Fruit fly (Drosophila melanogaster): ENCODE data around the gene Fuca.

The Fuca gene

DNA sequence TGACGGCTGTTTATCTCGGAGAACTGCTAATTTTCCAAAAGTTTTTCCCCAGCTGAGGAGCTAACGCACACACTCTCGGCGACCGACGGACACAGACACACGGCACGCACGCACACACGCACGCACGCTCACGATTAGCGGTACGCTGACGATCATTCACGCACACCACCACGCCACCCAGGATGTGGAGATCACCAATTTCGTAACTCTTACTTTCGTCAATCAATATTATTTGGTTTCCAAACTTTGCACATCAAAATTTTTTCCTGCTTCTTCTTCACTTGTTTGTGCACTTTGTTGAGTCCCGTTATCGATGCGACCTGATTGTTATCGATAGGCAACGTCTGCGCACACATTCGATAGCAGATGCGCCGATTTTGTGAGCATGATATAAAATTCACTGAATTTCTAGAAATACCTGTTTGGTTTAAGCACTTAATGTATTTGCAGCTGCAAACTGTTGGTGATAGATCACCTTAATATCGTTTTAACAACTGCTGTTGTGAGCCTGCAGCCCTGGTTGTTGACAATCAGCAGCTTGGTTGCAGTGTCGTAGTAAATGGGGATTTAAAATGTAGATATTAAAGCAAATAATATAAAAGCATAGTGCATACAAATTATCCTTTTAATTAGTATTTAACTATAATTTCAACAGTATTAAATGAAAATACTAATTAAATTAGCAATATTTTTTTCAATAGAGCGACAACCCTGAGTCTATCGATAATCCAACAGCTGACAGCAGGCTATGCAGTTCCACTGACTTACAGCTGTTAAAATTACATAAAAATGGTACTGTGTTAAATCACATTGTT lies 39.6 kb upstream of the Fuca start, which contains the start of the genes CG7394 and Mob2 (continued):
- peak; percentile 78 for TF ChIP-seq CG1603 (tag; optimal IDR thresholded peaks at IDR 0.05)
- peak; percentile 93 for TF ChIP-seq ken (GFP tag; IDR thresholded peaks at IDR 0.05)
- TF ChIP-seq tap (tag; optimal IDR thresholded peaks at IDR 0.05), result peak; percentile 91
- peak; percentile 85 for TF ChIP-seq gsb (GFP tag; IDR thresholded peaks at IDR 0.05)
- TF ChIP-seq ac (GFP tag; optimal IDR thresholded peaks at IDR 0.05), result peak; percentile 15
- peak; percentile 84 for TF ChIP-seq NC2β (GFP tag; optimal IDR thresholded peaks at IDR 0.05)
- 0 out of 2 replicates have a peak, but pooled peaks have one; percentile 7 for TF ChIP-seq ham (GFP tag; IDR thresholded peaks at IDR 0.05)
- peak; percentile 88 for TF ChIP-seq Taf1 (GFP tag; IDR thresholded peaks at IDR 0.05)
- TF ChIP-seq CG6689 (GFP tag; IDR thresholded peaks at IDR 0.05), result peak; percentile 90
- TF ChIP-seq row (GFP tag; IDR thresholded peaks at IDR 0.05), result peak; percentile 96
- peak; percentile 85 for TF ChIP-seq CG10979 (tag; optimal IDR thresholded peaks at IDR 0.05)
- peak; percentile 75 for TF ChIP-seq Dref (GFP tag; IDR thresholded peaks at IDR 0.05)
- peak; percentile 39 for TF ChIP-seq NK7.1 (GFP tag; optimal IDR thresholded peaks at IDR 0.05)
- TF ChIP-seq odd (GFP tag; optimal IDR thresholded peaks at IDR 0.05), result peak; percentile 69
- peak; percentile 53; the same call in 1 of the 3 replicates for TF ChIP-seq jigr1 (GFP tag; IDR thresholded peaks at IDR 0.05)
- TF ChIP-seq CG6175 (GFP tag; IDR thresholded peaks at IDR 0.05), result peak; percentile 83
- TF ChIP-seq lbe (GFP tag; optimal IDR thresholded peaks at IDR 0.05), result peak; percentile 88
- peak; percentile 88 for TF ChIP-seq unpg (GFP tag; optimal IDR thresholded peaks at IDR 0.05)
- TF ChIP-seq Dfd (GFP tag; optimal IDR thresholded peaks at IDR 0.05), result no peak
- peak; percentile 90 for TF ChIP-seq Meics (GFP tag; optimal IDR thresholded peaks at IDR 0.05)
- peak; percentile 44 for TF ChIP-seq CG10431 (GFP tag; optimal IDR thresholded peaks at IDR 0.05)
- peak; percentile 82 for TF ChIP-seq CG14050 (GFP tag; IDR thresholded peaks at IDR 0.05)
- TF ChIP-seq shn (GFP tag; optimal IDR thresholded peaks at IDR 0.05), result peak; percentile 59
- peak; percentile 87 for TF ChIP-seq CG34376 (GFP tag; optimal IDR thresholded peaks at IDR 0.05)
- TF ChIP-seq CG18262 (tag; optimal IDR thresholded peaks at IDR 0.05), result peak; percentile 86
- TF ChIP-seq mld (GFP tag; IDR thresholded peaks at IDR 0.05; ENCODE audit: partially characterized antibody), result 0 out of 3 replicates have a peak, but pooled peaks have one; percentile 71
- TF ChIP-seq ssp (GFP tag; IDR thresholded peaks at IDR 0.05), result peak; percentile 77
- peak; percentile 52 for TF ChIP-seq CG17912 (GFP tag; optimal IDR thresholded peaks at IDR 0.05)
- TF ChIP-seq HHEX (GFP tag; optimal IDR thresholded peaks at IDR 0.05), result peak; percentile 80
- TF ChIP-seq fd3F (GFP tag; optimal IDR thresholded peaks at IDR 0.05), result peak; percentile 90
- no peak for TF ChIP-seq CG6854 (GFP tag; optimal IDR thresholded peaks at IDR 0.05)
- TF ChIP-seq CG3995 (GFP tag; optimal IDR thresholded peaks at IDR 0.05), result peak; percentile 61
- peak; percentile 91 for TF ChIP-seq CG32772 (GFP tag; IDR thresholded peaks at IDR 0.05)
- TF ChIP-seq h (optimal IDR thresholded peaks at IDR 0.05), result no peak
- TF ChIP-seq CG9932 (GFP tag; IDR thresholded peaks at IDR 0.05), result peak; percentile 96
- peak; percentile 86 for TF ChIP-seq Ssrp (tag; optimal IDR thresholded peaks at IDR 0.05)
- peak; percentile 92 for TF ChIP-seq stwl (tag; optimal IDR thresholded peaks at IDR 0.05)
- peak; percentile 78 for TF ChIP-seq cwo (GFP tag; optimal IDR thresholded peaks at IDR 0.05)
- peak; percentile 57 for TF ChIP-seq CG12236 (GFP tag; optimal IDR thresholded peaks at IDR 0.05)
- peak; percentile 58 for TF ChIP-seq CG10274 (GFP tag; optimal IDR thresholded peaks at IDR 0.05)
- TF ChIP-seq kay (GFP tag; optimal IDR thresholded peaks at IDR 0.05), result peak; percentile 84
- TF ChIP-seq cg (GFP tag; optimal IDR thresholded peaks at IDR 0.05), result peak; percentile 91
- TF ChIP-seq dmrt11E (tag; optimal IDR thresholded peaks at IDR 0.05), result peak; percentile 83
- TF ChIP-seq Lhr (GFP tag; optimal IDR thresholded peaks at IDR 0.05), result peak; percentile 72
- TF ChIP-seq Fer2 (tag; optimal IDR thresholded peaks at IDR 0.05), result peak; percentile 84
- TF ChIP-seq bbx (GFP tag; IDR thresholded peaks at IDR 0.05; ENCODE audit: partially characterized antibody), result peak; percentile 77
- peak; percentile 49 for TF ChIP-seq CG4282 (GFP tag; optimal IDR thresholded peaks at IDR 0.05)
- no peak for TF ChIP-seq CG2199 (GFP tag; IDR thresholded peaks at IDR 0.05)
- TF ChIP-seq CG10366 (GFP tag; IDR thresholded peaks at IDR 0.05), result peak; percentile 93
